Fruit fly (Drosophila melanogaster) whole organism, embryonic: Measurements from ENCODE around the gene CG5913.

Experiments
- BEAF-32 ChIP-seq: fragments of 200-800 bp; sonication (Bioruptor generic); optimal IDR thresholded peaks from 3 replicates; lab custom pipeline; 2017; ENCODE audit warnings: missing biosample characterization, missing genetic modification characterization, mild to moderate bottlenecking, moderate library complexity, missing genetic modification reagents
- CG10267 ChIP-seq: fragments of 200-800 bp; sonication (Bioruptor generic); optimal IDR thresholded peaks from 2 replicates; lab custom pipeline; 2018; ENCODE audit warnings: missing biosample characterization, mild to moderate bottlenecking, missing genetic modification characterization, moderate library complexity
- CG11504 ChIP-seq: fragments of 200-800 bp; sonication (Bioruptor generic); optimal IDR thresholded peaks from 3 replicates; lab custom pipeline; 2019; ENCODE audit warnings: missing biosample characterization, mild to moderate bottlenecking, missing genetic modification characterization, moderate library complexity
- CG11723 ChIP-seq: fragments of 200-800 bp; sonication (Bioruptor generic); optimal IDR thresholded peaks from 2 replicates; lab custom pipeline; 2017; ENCODE audit warnings: missing biosample characterization, mild to moderate bottlenecking, missing genetic modification characterization
- CG13287 ChIP-seq: fragments of 200-800 bp; sonication (Bioruptor generic); IDR thresholded peaks from 2 replicates; pipeline ENCODE4 v1.3.6; 2022; ENCODE audit warnings: missing biosample characterization, missing genetic modification characterization; ENCODE audit not compliant: partially characterized antibody
- CG15269 ChIP-seq: fragments of 200-800 bp; sonication (Bioruptor generic); optimal IDR thresholded peaks from 2 replicates; lab custom pipeline; 2018; ENCODE audit warnings: missing biosample characterization, mild to moderate bottlenecking, missing genetic modification characterization, moderate library complexity
- CG15514 ChIP-seq: fragments of 200-800 bp; sonication (Bioruptor generic); optimal IDR thresholded peaks from 3 replicates; lab custom pipeline; 2017; ENCODE audit warnings: missing biosample characterization, missing genetic modification characterization, mild to moderate bottlenecking, moderate library complexity, missing genetic modification reagents
- CG17912 ChIP-seq: fragments of 200-800 bp; sonication (Bioruptor generic); optimal IDR thresholded peaks from 2 replicates; lab custom pipeline; 2018; ENCODE audit warnings: missing biosample characterization, mild to moderate bottlenecking, missing genetic modification characterization
- CG18011 ChIP-seq: fragments of 200-800 bp; sonication (Bioruptor generic); optimal IDR thresholded peaks from 2 replicates; lab custom pipeline; 2017; ENCODE audit warnings: missing biosample characterization, missing genetic modification characterization, mild to moderate bottlenecking, moderate library complexity, missing genotype
- CG2116 ChIP-seq: fragments of 200-800 bp; sonication (Bioruptor generic); optimal IDR thresholded peaks from 3 replicates; lab custom pipeline; 2018; ENCODE audit warnings: missing biosample characterization, mild to moderate bottlenecking, missing genetic modification characterization
- CG31224 ChIP-seq: fragments of 200-800 bp; sonication (Bioruptor generic); IDR thresholded peaks from 2 replicates; pipeline ENCODE4 v1.3.6; 2022; ENCODE audit warnings: missing biosample characterization, missing genetic modification characterization
- CG31441 ChIP-seq: fragments of 200-800 bp; sonication (Bioruptor generic); IDR thresholded peaks from 2 replicates; pipeline ENCODE4 v1.3.6; 2022; ENCODE audit warnings: missing biosample characterization, missing genetic modification characterization
- CG32532 ChIP-seq: fragments of 200-800 bp; sonication (Bioruptor generic); IDR thresholded peaks from 2 replicates; pipeline ENCODE4 v1.3.6; 2022; ENCODE audit warnings: missing biosample characterization, missing genetic modification characterization
- CG4360 ChIP-seq: fragments of 200-800 bp; sonication (Bioruptor generic); IDR thresholded peaks from 2 replicates; pipeline ENCODE4 v1.3.6; 2022; ENCODE audit warnings: missing biosample characterization, missing genetic modification characterization
- CHES-1-like ChIP-seq: fragments of 200-800 bp; sonication (Bioruptor generic); optimal IDR thresholded peaks from 2 replicates; lab custom pipeline; 2016; ENCODE audit warnings: missing biosample characterization, missing genetic modification characterization
- D19A ChIP-seq: fragments of 200-800 bp; optimal IDR thresholded peaks from 3 replicates; lab custom pipeline; 2019; ENCODE audit warnings: missing biosample characterization, mild to moderate bottlenecking, missing genetic modification characterization, moderate library complexity
- D19B ChIP-seq: fragments of 200-800 bp; sonication (Bioruptor generic); optimal IDR thresholded peaks from 2 replicates; lab custom pipeline; 2017; ENCODE audit warnings: missing biosample characterization, mild to moderate bottlenecking, missing genetic modification characterization
- Eip74EF ChIP-seq, 2 experiments: fragments of 200-800 bp in 1 of 2; fragments of >200 bp in 1 of 2; sonication (Bioruptor generic) in 1 of 2; optimal IDR thresholded peaks; 2 replicates each; lab custom pipeline; 2017 to 2019; ENCODE audit warnings: missing biosample characterization in 2 of 2, missing genetic modification characterization in 2 of 2, mild to moderate bottlenecking in 1 of 2, moderate library complexity in 1 of 2
- HHEX ChIP-seq: fragments of 200-800 bp; sonication (Bioruptor generic); optimal IDR thresholded peaks from 3 replicates; lab custom pipeline; 2017; ENCODE audit warnings: missing biosample characterization, mild to moderate bottlenecking, missing genetic modification characterization, missing genetic modification reagents
- Hand ChIP-seq: fragments of 200-800 bp; sonication (Bioruptor generic); optimal IDR thresholded peaks from 2 replicates; lab custom pipeline; 2017; ENCODE audit warnings: mild to moderate bottlenecking, missing biosample characterization, missing genetic modification reagents, missing genetic modification characterization
- Myb ChIP-seq: fragments of 200-800 bp; sonication (Bioruptor generic); optimal IDR thresholded peaks from 2 replicates; lab custom pipeline; 2016; ENCODE audit warnings: missing biosample characterization, missing genetic modification characterization
- Nf-YA ChIP-seq: fragments of 200-800 bp; sonication (Bioruptor generic); IDR thresholded peaks from 2 replicates; pipeline ENCODE4 v1.3.6; 2022; ENCODE audit warnings: missing biosample characterization, missing genetic modification characterization
- Sin3A ChIP-seq: fragments of >200 bp; optimal IDR thresholded peaks from 2 replicates; lab custom pipeline; 2018
- Sox100B ChIP-seq: fragments of 200-800 bp; sonication (Bioruptor generic); optimal IDR thresholded peaks from 3 replicates; lab custom pipeline; 2018; ENCODE audit warnings: missing biosample characterization, mild to moderate bottlenecking, missing genetic modification characterization
- Taf1 ChIP-seq: fragments of 200-800 bp; sonication (Bioruptor generic); IDR thresholded peaks from 2 replicates; pipeline ENCODE4 v1.3.6; 2022; ENCODE audit warnings: missing biosample characterization, missing genetic modification characterization
- Trl ChIP-seq, 3 experiments: fragments of >200 bp in 2 of 3; fragments of 200-800 bp in 1 of 3; sonication (Bioruptor generic) in 1 of 3; optimal IDR thresholded peaks; 2 replicates in 1 of 3; 3 replicates in 2 of 3; lab custom pipeline; 2016 to 2017; ENCODE audit warnings: missing biosample characterization in 1 of 3, missing genetic modification characterization in 1 of 3
- YL-1 ChIP-seq: fragments of 200-800 bp; sonication (Bioruptor generic); optimal IDR thresholded peaks from 3 replicates; lab custom pipeline; 2017; ENCODE audit warnings: missing biosample characterization, mild to moderate bottlenecking, missing genetic modification characterization
- az2 ChIP-seq: fragments of 200-800 bp; sonication (Bioruptor generic); optimal IDR thresholded peaks from 3 replicates; lab custom pipeline; 2016; ENCODE audit warnings: missing biosample characterization, missing genetic modification characterization
- chn ChIP-seq: fragments of 200-800 bp; sonication (Bioruptor generic); optimal IDR thresholded peaks from 2 replicates; lab custom pipeline; 2016; ENCODE audit warnings: missing biosample characterization, missing genetic modification characterization
- fd102C ChIP-seq: fragments of 200-800 bp; sonication (Bioruptor generic); optimal IDR thresholded peaks from 2 replicates; lab custom pipeline; 2018; ENCODE audit warnings: missing biosample characterization, mild to moderate bottlenecking, missing genetic modification characterization, moderate library complexity
- ftz-f1 ChIP-seq: fragments of 200-800 bp; sonication (Bioruptor generic); optimal IDR thresholded peaks from 2 replicates; lab custom pipeline; 2016; ENCODE audit warnings: missing biosample characterization, missing genetic modification characterization
- grn ChIP-seq: fragments of 200-800 bp; sonication (Bioruptor generic); optimal IDR thresholded peaks from 3 replicates; lab custom pipeline; 2017; ENCODE audit warnings: missing biosample characterization, missing genetic modification characterization
- hbn ChIP-seq: fragments of 200-800 bp; sonication (Bioruptor generic); IDR thresholded peaks from 2 replicates; pipeline ENCODE4 v1.3.6; 2022; ENCODE audit warnings: missing biosample characterization, missing genetic modification characterization; ENCODE audit not compliant: partially characterized antibody
- hth ChIP-seq: fragments of >200 bp; optimal IDR thresholded peaks from 2 replicates; lab custom pipeline; 2017; ENCODE audit warnings: inconsistent platforms
- nmo ChIP-seq: fragments of 200-800 bp; sonication (Bioruptor generic); optimal IDR thresholded peaks from 2 replicates; lab custom pipeline; 2018; ENCODE audit warnings: missing biosample characterization, mild to moderate bottlenecking, missing genetic modification characterization, moderate library complexity
- onecut ChIP-seq: fragments of 200-800 bp; sonication (Bioruptor generic); IDR thresholded peaks from 2 replicates; pipeline ENCODE4 v1.3.6; 2022; ENCODE audit warnings: missing biosample characterization, missing genetic modification characterization
- pho ChIP-seq: fragments of 200-800 bp; sonication (Bioruptor generic); optimal IDR thresholded peaks from 2 replicates; lab custom pipeline; 2016; ENCODE audit warnings: missing biosample characterization, missing genetic modification characterization
- pum ChIP-seq: fragments of 200-800 bp; sonication (Bioruptor generic); optimal IDR thresholded peaks from 2 replicates; lab custom pipeline; 2016; ENCODE audit warnings: missing biosample characterization, missing genetic modification characterization
- sd ChIP-seq: fragments of 200-800 bp; sonication (Bioruptor generic); optimal IDR thresholded peaks from 3 replicates; lab custom pipeline; 2018; ENCODE audit warnings: missing biosample characterization, mild to moderate bottlenecking, missing genetic modification characterization, moderate library complexity
- sob ChIP-seq: fragments of 200-800 bp; sonication (Bioruptor generic); IDR thresholded peaks from 2 replicates; pipeline ENCODE4 v1.3.6; 2022; ENCODE audit warnings: missing biosample characterization, missing genetic modification characterization
- sug ChIP-seq: fragments of 200-800 bp; optimal IDR thresholded peaks from 2 replicates; lab custom pipeline; 2019; ENCODE audit warnings: missing biosample characterization, mild to moderate bottlenecking, missing genetic modification characterization, moderate library complexity
- zfh1 ChIP-seq: fragments of 200-800 bp; sonication (Bioruptor generic); IDR thresholded peaks from 3 replicates; pipeline ENCODE4 v1.3.6; 2022; ENCODE audit warnings: missing biosample characterization, missing genetic modification characterization

CG5913 gene

dm6 chr3R:25851224-25851682 is 42.0 kb upstream of the CG5913 start, which contains the start of the genes CG14545 and CG5886 (continued):
- TF ChIP-seq CG31224 (GFP tag; lab: Robert Waterston, UW), result no peak
- no peak for TF ChIP-seq CG18011 (GFP tag; lab: Kevin White, UChicago)
- TF ChIP-seq CG15514 (GFP tag; lab: Kevin White, UChicago), result peak; percentile 33
- TF ChIP-seq sd (tag; lab: Kevin White, UChicago), result no peak
- no peak for TF ChIP-seq Trl (optimal IDR thresholded peaks at IDR 0.05; lab: Kevin White, UChicago)
- no peak for TF ChIP-seq Trl (GFP tag; optimal IDR thresholded peaks at IDR 0.05; lab: Kevin White, UChicago)
- no peak for TF ChIP-seq D19A (tag; lab: Kevin White, UChicago)
- TF ChIP-seq Taf1 (GFP tag; lab: Robert Waterston, UW), result no peak
- TF ChIP-seq ftz-f1 (GFP tag; lab: Kevin White, UChicago), result no peak
- TF ChIP-seq hbn (GFP tag; lab: Robert Waterston, UW), result no peak
- TF ChIP-seq CHES-1-like (GFP tag; lab: Kevin White, UChicago), result peak; percentile 31
- 0 out of 2 replicates have a peak, but pooled peaks have one; percentile 47 for TF ChIP-seq CG13287 (GFP tag; lab: Robert Waterston, UW)
- peak; percentile 53 for TF ChIP-seq Myb
- TF ChIP-seq az2 (GFP tag; lab: Kevin White, UChicago), result no peak
- peak; percentile 84 for TF ChIP-seq CG4360 (GFP tag; lab: Robert Waterston, UW)
- peak; percentile 10 for TF ChIP-seq CG11504 (tag; lab: Kevin White, UChicago)
- peak; percentile 94 for TF ChIP-seq Sin3A
- no peak for TF ChIP-seq grn (GFP tag; lab: Kevin White, UChicago)
- TF ChIP-seq CG2116, result peak; percentile 37
- TF ChIP-seq zfh1 (GFP tag; lab: Robert Waterston, UW), result 0 out of 3 replicates have a peak, but pooled peaks have one; percentile 23
- TF ChIP-seq Eip74EF (GFP tag; optimal IDR thresholded peaks at IDR 0.05; lab: Kevin White, UChicago), result no peak
- no peak for TF ChIP-seq chn (GFP tag; lab: Kevin White, UChicago)
- TF ChIP-seq CG10267 (tag; lab: Kevin White, UChicago), result peak; percentile 47
- no peak for TF ChIP-seq sob (GFP tag; lab: Robert Waterston, UW)
- no peak for TF ChIP-seq CG17912
- no peak for TF ChIP-seq CG31441 (GFP tag; lab: Robert Waterston, UW)
- no peak for TF ChIP-seq onecut (GFP tag; lab: Robert Waterston, UW)
- TF ChIP-seq fd102C (GFP tag; lab: Kevin White, UChicago), result no peak
- TF ChIP-seq hth (lab: Kevin White, UChicago), result no peak
- no peak for TF ChIP-seq CG11723 (GFP tag; lab: Kevin White, UChicago)
- TF ChIP-seq BEAF-32, result peak; percentile 34
- no peak for TF ChIP-seq Hand
- TF ChIP-seq nmo (GFP tag; lab: Kevin White, UChicago), result peak; percentile 63
- TF ChIP-seq CG15269 (tag; lab: Kevin White, UChicago), result no peak
- no peak for TF ChIP-seq HHEX (GFP tag; lab: Kevin White, UChicago)
- peak; percentile 19 for TF ChIP-seq YL-1 (GFP tag; lab: Kevin White, UChicago)
- peak; percentile 24 for TF ChIP-seq pho (GFP tag; lab: Kevin White, UChicago)
- no peak for TF ChIP-seq CG32532 (GFP tag; lab: Robert Waterston, UW)
- TF ChIP-seq sug (tag; lab: Kevin White, UChicago), result no peak
- no peak for TF ChIP-seq Nf-YA (GFP tag; lab: Robert Waterston, UW)
- no peak for TF ChIP-seq D19B (GFP tag; lab: Kevin White, UChicago)
- no peak for TF ChIP-seq pum
- TF ChIP-seq Sox100B (GFP tag; lab: Kevin White, UChicago), result no peak
